Worm (Caenorhabditis elegans) whole organism, L1 larva: ENCODE data around the gene F47B8.3.

Experiments used
- Y116A8C.19 ChIP-seq: sonication (generic microtip); optimal IDR thresholded peaks from 2 replicates; lab custom pipeline; 2016; ENCODE audit warnings: missing compliant biosample characterization, missing genetic modification characterization, borderline replicate concordance
- aly-2 ChIP-seq: fragments of 150-350 bp; optimal IDR thresholded peaks from 2 replicates; lab custom pipeline; 2014; ENCODE audit warnings: missing biosample characterization, missing genetic modification characterization
- lin-13 ChIP-seq: fragments of 150-350 bp; optimal IDR thresholded peaks from 2 replicates; lab custom pipeline; 2014; ENCODE audit warnings: missing biosample characterization, missing genetic modification reagents, missing genetic modification characterization
- unc-62 ChIP-seq: fragments of 150-350 bp; optimal IDR thresholded peaks from 2 replicates; lab custom pipeline; 2014; ENCODE audit warnings: missing biosample characterization, missing genetic modification reagents, missing genetic modification characterization

ce11 chrV:14322743-14323142 is at the start of gene F47B8.3:
- no peak for TF ChIP-seq unc-62 (GFP tag; lab: Kevin White, UChicago)
- no peak for TF ChIP-seq aly-2 (tag; lab: Kevin White, UChicago)
- TF ChIP-seq Y116A8C.19 (tag; lab: Kevin White, UChicago): no peak
- TF ChIP-seq lin-13 (GFP tag; lab: Kevin White, UChicago): no peak
